Fruit fly (Drosophila melanogaster) whole organism, embryonic: Measurements from ENCODE around the gene CG6126.

Source experiments
- ATbp ChIP-seq: fragments of 200-800 bp; sonication (Bioruptor generic); optimal IDR thresholded peaks from 2 replicates; lab custom pipeline; 2017; ENCODE audit warnings: missing biosample characterization, mild to moderate bottlenecking, missing genetic modification characterization, missing genetic modification reagents
- Adf1 ChIP-seq: fragments of 200-800 bp; sonication (Bioruptor generic); IDR thresholded peaks from 2 replicates; pipeline ENCODE4 v1.3.6; 2022; ENCODE audit warnings: missing biosample characterization, missing genetic modification characterization
- Awh ChIP-seq: fragments of 200-800 bp; sonication (Bioruptor generic); IDR thresholded peaks from 2 replicates; pipeline ENCODE4, ENCODE4 v1.3.6; 2022; ENCODE audit warnings: missing biosample characterization, missing genetic modification characterization
- CG10321 ChIP-seq: fragments of 200-800 bp; sonication (Bioruptor generic); IDR thresholded peaks from 2 replicates; pipeline ENCODE4 v1.3.6; 2022; ENCODE audit warnings: missing biosample characterization, missing genetic modification characterization
- CG11504 ChIP-seq: fragments of 200-800 bp; sonication (Bioruptor generic); optimal IDR thresholded peaks from 3 replicates; lab custom pipeline; 2019; ENCODE audit warnings: missing biosample characterization, mild to moderate bottlenecking, missing genetic modification characterization, moderate library complexity
- CG12769 ChIP-seq: fragments of 200-800 bp; sonication (Bioruptor generic); optimal IDR thresholded peaks from 2 replicates; lab custom pipeline; 2019; ENCODE audit warnings: missing biosample characterization, mild to moderate bottlenecking, missing genetic modification characterization, moderate library complexity
- CG13287 ChIP-seq: fragments of 200-800 bp; sonication (Bioruptor generic); IDR thresholded peaks from 2 replicates; pipeline ENCODE4 v1.3.6; 2022; ENCODE audit warnings: missing biosample characterization, missing genetic modification characterization; ENCODE audit not compliant: partially characterized antibody
- CG13424 ChIP-seq: fragments of 200-800 bp; sonication (Bioruptor generic); optimal IDR thresholded peaks from 2 replicates; lab custom pipeline; 2019; ENCODE audit warnings: missing biosample characterization, mild to moderate bottlenecking, missing genetic modification characterization, moderate library complexity
- CG14441 ChIP-seq: fragments of 200-800 bp; sonication (Bioruptor generic); IDR thresholded peaks from 2 replicates; pipeline ENCODE4 v1.3.6; 2022; ENCODE audit warnings: missing biosample characterization, missing genetic modification characterization
- CG17612 ChIP-seq: fragments of 200-800 bp; sonication (Bioruptor generic); IDR thresholded peaks from 2 replicates; pipeline ENCODE4 v1.3.6; 2022; ENCODE audit warnings: missing biosample characterization, missing genetic modification characterization
- CG17912 ChIP-seq: fragments of 200-800 bp; sonication (Bioruptor generic); optimal IDR thresholded peaks from 2 replicates; lab custom pipeline; 2018; ENCODE audit warnings: missing biosample characterization, mild to moderate bottlenecking, missing genetic modification characterization
- CG2120 ChIP-seq: fragments of 200-800 bp; sonication (Bioruptor generic); optimal IDR thresholded peaks from 3 replicates; lab custom pipeline; 2016; ENCODE audit warnings: missing biosample characterization, missing genetic modification characterization
- CG2202 ChIP-seq: fragments of 200-800 bp; sonication (Bioruptor generic); optimal IDR thresholded peaks from 2 replicates; lab custom pipeline; 2018; ENCODE audit warnings: missing biosample characterization, mild to moderate bottlenecking, missing genetic modification characterization
- CG2712 ChIP-seq: fragments of 200-800 bp; optimal IDR thresholded peaks from 3 replicates; lab custom pipeline; 2019; ENCODE audit warnings: missing biosample characterization, mild to moderate bottlenecking, missing genetic modification characterization, moderate library complexity
- CG31388 ChIP-seq: fragments of 200-800 bp; sonication (Bioruptor generic); optimal IDR thresholded peaks from 2 replicates; lab custom pipeline; 2016; ENCODE audit warnings: missing biosample characterization, missing genetic modification characterization
- CG5180 ChIP-seq: fragments of 200-800 bp; sonication (Bioruptor generic); optimal IDR thresholded peaks from 3 replicates; lab custom pipeline; 2017; ENCODE audit warnings: missing biosample characterization, missing genetic modification characterization, mild to moderate bottlenecking, moderate library complexity, missing genetic modification reagents
- CG5245 ChIP-seq: fragments of 200-800 bp; sonication (Bioruptor generic); optimal IDR thresholded peaks from 3 replicates; lab custom pipeline; 2016; ENCODE audit warnings: missing biosample characterization, missing genetic modification characterization
- CG7556 ChIP-seq: fragments of 200-800 bp; sonication (Bioruptor generic); optimal IDR thresholded peaks from 2 replicates; lab custom pipeline; 2017; ENCODE audit warnings: missing biosample characterization, mild to moderate bottlenecking, missing genetic modification characterization
- CHES-1-like ChIP-seq: fragments of 200-800 bp; sonication (Bioruptor generic); optimal IDR thresholded peaks from 2 replicates; lab custom pipeline; 2016; ENCODE audit warnings: missing biosample characterization, missing genetic modification characterization
- CrebB ChIP-seq: fragments of 200-800 bp; sonication (Bioruptor generic); optimal IDR thresholded peaks from 3 replicates; lab custom pipeline; 2018; ENCODE audit warnings: missing biosample characterization, mild to moderate bottlenecking, missing genetic modification characterization
- Ets97D ChIP-seq: fragments of 200-800 bp; sonication (Bioruptor generic); optimal IDR thresholded peaks from 3 replicates; lab custom pipeline; 2016; ENCODE audit warnings: missing biosample characterization, missing genetic modification characterization
- HLH54F ChIP-seq: fragments of 200-800 bp; sonication (Bioruptor generic); optimal IDR thresholded peaks from 3 replicates; lab custom pipeline; 2016; ENCODE audit warnings: missing biosample characterization, missing genetic modification characterization
- Lim3 ChIP-seq: fragments of 200-800 bp; sonication (Bioruptor generic); IDR thresholded peaks from 2 replicates; pipeline ENCODE4 v1.3.6; 2022; ENCODE audit warnings: missing biosample characterization, missing genetic modification characterization
- Optix ChIP-seq: fragments of 200-800 bp; sonication (Bioruptor generic); IDR thresholded peaks from 3 replicates; pipeline ENCODE4 v1.3.6; 2022; ENCODE audit warnings: missing biosample characterization, missing genetic modification characterization
- Side ChIP-seq: fragments of 200-800 bp; sonication (Bioruptor generic); optimal IDR thresholded peaks from 2 replicates; lab custom pipeline; 2016; ENCODE audit warnings: missing biosample characterization, missing genetic modification characterization
- Vsx1 ChIP-seq: fragments of 200-800 bp; sonication (Bioruptor generic); optimal IDR thresholded peaks from 2 replicates; lab custom pipeline; 2017; ENCODE audit warnings: missing biosample characterization, mild to moderate bottlenecking, missing genetic modification characterization, missing genetic modification reagents
- bsh ChIP-seq, 2 experiments: fragments of 200-800 bp; sonication (Bioruptor generic); optimal IDR thresholded peaks; 2 replicates each; lab custom pipeline; 2017 to 2018; ENCODE audit warnings: mild to moderate bottlenecking in 2 of 2, missing biosample characterization in 2 of 2, missing genetic modification characterization in 2 of 2, moderate library complexity in 1 of 2
- crp ChIP-seq, 2 experiments: fragments of 200-800 bp; sonication (Bioruptor generic); optimal IDR thresholded peaks; 2 replicates in 1 of 2; 3 replicates in 1 of 2; lab custom pipeline; 2017; ENCODE audit warnings: missing biosample characterization in 2 of 2, missing genetic modification characterization in 2 of 2, mild to moderate bottlenecking in 1 of 2, moderate library complexity in 1 of 2
- dan ChIP-seq: fragments of 200-800 bp; sonication (Bioruptor generic); IDR thresholded peaks from 2 replicates; pipeline ENCODE4 v1.3.6; 2022; ENCODE audit warnings: missing biosample characterization, missing genetic modification characterization
- dmrt11E ChIP-seq: fragments of 200-800 bp; sonication (Bioruptor generic); optimal IDR thresholded peaks from 3 replicates; lab custom pipeline; 2018; ENCODE audit warnings: missing biosample characterization, mild to moderate bottlenecking, missing genetic modification characterization, moderate library complexity
- dysf ChIP-seq: fragments of 200-800 bp; sonication (Bioruptor generic); IDR thresholded peaks from 3 replicates; pipeline ENCODE4 v1.3.6; 2022; ENCODE audit warnings: missing biosample characterization, missing genetic modification characterization
- ewg ChIP-seq: fragments of 200-800 bp; sonication (Bioruptor generic); optimal IDR thresholded peaks from 3 replicates; lab custom pipeline; 2017; ENCODE audit warnings: mild to moderate bottlenecking, missing biosample characterization, missing genetic modification reagents, missing genetic modification characterization
- fd3F ChIP-seq: fragments of 200-800 bp; sonication (Bioruptor generic); optimal IDR thresholded peaks from 2 replicates; lab custom pipeline; 2018; ENCODE audit warnings: missing biosample characterization, mild to moderate bottlenecking, missing genetic modification characterization, moderate library complexity
- fd96Cb ChIP-seq: fragments of 200-800 bp; sonication (Bioruptor generic); optimal IDR thresholded peaks from 2 replicates; lab custom pipeline; 2018; ENCODE audit warnings: missing biosample characterization, mild to moderate bottlenecking, missing genetic modification characterization, moderate library complexity
- kni ChIP-seq: fragments of 200-800 bp; sonication (Bioruptor generic); optimal IDR thresholded peaks from 3 replicates; lab custom pipeline; 2017; ENCODE audit warnings: mild to moderate bottlenecking, missing biosample characterization, missing genetic modification reagents, missing genetic modification characterization
- lbe ChIP-seq: fragments of 200-800 bp; sonication (Bioruptor generic); optimal IDR thresholded peaks from 2 replicates; lab custom pipeline; 2016; ENCODE audit warnings: missing biosample characterization, mild to moderate bottlenecking, missing genetic modification characterization
- nmo ChIP-seq: fragments of 200-800 bp; sonication (Bioruptor generic); optimal IDR thresholded peaks from 2 replicates; lab custom pipeline; 2018; ENCODE audit warnings: missing biosample characterization, mild to moderate bottlenecking, missing genetic modification characterization, moderate library complexity
- nom ChIP-seq: fragments of 200-800 bp; sonication (Bioruptor generic); optimal IDR thresholded peaks from 2 replicates; lab custom pipeline; 2017; ENCODE audit warnings: missing biosample characterization, missing genetic modification characterization, mild to moderate bottlenecking, moderate library complexity, missing genetic modification reagents
- onecut ChIP-seq: fragments of 200-800 bp; sonication (Bioruptor generic); IDR thresholded peaks from 2 replicates; pipeline ENCODE4 v1.3.6; 2022; ENCODE audit warnings: missing biosample characterization, missing genetic modification characterization
- org-1 ChIP-seq: fragments of 200-800 bp; sonication (Bioruptor generic); optimal IDR thresholded peaks from 2 replicates; lab custom pipeline; 2017; ENCODE audit warnings: missing biosample characterization, missing genetic modification characterization
- sc ChIP-seq, 3 experiments: fragments of >200 bp in 2 of 3; fragments of 200-800 bp in 1 of 3; sonication (Bioruptor generic) in 1 of 3; optimal IDR thresholded peaks; 2 replicates in 2 of 3; 3 replicates in 1 of 3; lab custom pipeline; 2017; ENCODE audit warnings: mild to moderate bottlenecking in 1 of 3, missing biosample characterization in 1 of 3, missing genetic modification characterization in 1 of 3, missing genetic modification reagents in 1 of 3
- schlank ChIP-seq: fragments of 200-800 bp; sonication (Bioruptor generic); optimal IDR thresholded peaks from 2 replicates; lab custom pipeline; 2018; ENCODE audit warnings: missing biosample characterization, mild to moderate bottlenecking, missing genetic modification characterization
- sna ChIP-seq: fragments of 200-800 bp; sonication (Bioruptor generic); IDR thresholded peaks from 2 replicates; pipeline ENCODE4 v1.3.6; 2022; ENCODE audit warnings: missing biosample characterization, missing genetic modification characterization; ENCODE audit not compliant: partially characterized antibody
- tin ChIP-seq: fragments of 200-800 bp; sonication (Bioruptor generic); optimal IDR thresholded peaks from 3 replicates; lab custom pipeline; 2016; ENCODE audit warnings: missing biosample characterization, missing genetic modification characterization
- twi ChIP-seq: fragments of 200-800 bp; optimal IDR thresholded peaks from 2 replicates; lab custom pipeline; 2019; ENCODE audit warnings: missing biosample characterization, mild to moderate bottlenecking, missing genetic modification characterization, moderate library complexity
- vnd ChIP-seq: fragments of 200-800 bp; sonication (Bioruptor generic); IDR thresholded peaks from 3 replicates; pipeline ENCODE4 v1.3.6; 2022; ENCODE audit warnings: missing biosample characterization, missing genetic modification characterization; ENCODE audit not compliant: partially characterized antibody
- wor ChIP-seq: fragments of 200-800 bp; sonication (Bioruptor generic); IDR thresholded peaks from 2 replicates; pipeline ENCODE4 v1.3.6; 2022; ENCODE audit warnings: missing biosample characterization, missing genetic modification characterization
- zen2 ChIP-seq: fragments of 200-800 bp; sonication (Bioruptor generic); IDR thresholded peaks from 3 replicates; pipeline ENCODE4 v1.3.6; 2022; ENCODE audit warnings: missing biosample characterization, missing genetic modification characterization; ENCODE audit not compliant: partially characterized antibody

The CG6126 gene

dm6 chr3R:16234298-16234697 is 31.4 kb upstream of the CG6126 start (continued):
- TF ChIP-seq CHES-1-like (GFP tag; lab: Kevin White, UChicago) = peak; percentile 30
- TF ChIP-seq CG11504 (tag; lab: Kevin White, UChicago) = no peak
- TF ChIP-seq sna (GFP tag; lab: Robert Waterston, UW) = no peak
- TF ChIP-seq lbe (GFP tag; lab: Kevin White, UChicago) = no peak
- no peak for TF ChIP-seq CG13424
- no peak for TF ChIP-seq Vsx1 (GFP tag; lab: Kevin White, UChicago)
- TF ChIP-seq CG14441 = no peak
- no peak for TF ChIP-seq tin (GFP tag; lab: Kevin White, UChicago)
- TF ChIP-seq schlank (tag; lab: Kevin White, UChicago) = peak; percentile 36
- no peak for TF ChIP-seq Ets97D (GFP tag; lab: Kevin White, UChicago)
- TF ChIP-seq CG12769 = peak; percentile 96
- no peak for TF ChIP-seq CG5245 (GFP tag; lab: Kevin White, UChicago)
- TF ChIP-seq Adf1 (GFP tag; lab: Robert Waterston, UW) = no peak
- no peak for TF ChIP-seq CG10321
- no peak for TF ChIP-seq HLH54F (GFP tag; lab: Kevin White, UChicago)
- TF ChIP-seq zen2 = no peak
- TF ChIP-seq dan (GFP tag; lab: Robert Waterston, UW) = no peak
- peak in 1 of 2 experiments; percentile 28 for TF ChIP-seq crp (GFP tag; optimal IDR thresholded peaks at IDR 0.05; lab: Kevin White, UChicago)
- TF ChIP-seq CG2120 (GFP tag; lab: Kevin White, UChicago) = peak; percentile 1
- TF ChIP-seq Awh (GFP tag; lab: Robert Waterston, UW) = no peak
- TF ChIP-seq sc (optimal IDR thresholded peaks at IDR 0.05; lab: Kevin White, UChicago) = no peak
- no peak for TF ChIP-seq sc (GFP tag; optimal IDR thresholded peaks at IDR 0.05; lab: Kevin White, UChicago)
- peak; percentile 2 for TF ChIP-seq CG5180
- TF ChIP-seq nmo (GFP tag; lab: Kevin White, UChicago) = no peak
- peak; percentile 54 for TF ChIP-seq twi (tag; lab: Kevin White, UChicago)

- TF ChIP-seq wor (GFP tag; lab: Robert Waterston, UW) (no peak), vnd (GFP tag; lab: Robert Waterston, UW) (no peak), dysf (GFP tag; lab: Robert Waterston, UW) (no peak), fd96Cb (tag; lab: Kevin White, UChicago) (no peak), CG2202 (no peak), fd3F (GFP tag; lab: Kevin White, UChicago) (no peak), Lim3 (GFP tag; lab: Robert Waterston, UW) (no peak), dmrt11E (tag; lab: Kevin White, UChicago) (no peak), bsh (GFP tag; optimal IDR thresholded peaks at IDR 0.05; lab: Kevin White, UChicago) (peak in 1 of 2 experiments; percentile 28), kni (no peak), CHES-1-like (GFP tag; lab: Kevin White, UChicago) (no peak), CG5245 (GFP tag; lab: Kevin White, UChicago) (no peak), org-1 (GFP tag; lab: Kevin White, UChicago) (no peak), Optix (GFP tag; lab: Robert Waterston, UW) (no peak), CG5180 (peak; percentile 37), lbe (GFP tag; lab: Kevin White, UChicago) (peak; percentile 25), CG17912 (GFP tag; lab: Kevin White, UChicago) (no peak), CG7556 (no peak), CG2712 (tag; lab: Kevin White, UChicago) (no peak), sc (optimal IDR thresholded peaks at IDR 0.05; lab: Kevin White, UChicago) (no peak), sc (GFP tag; optimal IDR thresholded peaks at IDR 0.05; lab: Kevin White, UChicago) (no peak), ATbp (no peak), CG31388 (GFP tag; lab: Kevin White, UChicago) (no peak), nom (GFP tag; lab: Kevin White, UChicago) (peak; percentile 54), ewg (GFP tag; lab: Kevin White, UChicago) (no peak), Side (GFP tag; lab: Kevin White, UChicago) (no peak), onecut (no peak), CG13287 (GFP tag; lab: Robert Waterston, UW) (no peak), CG17612 (GFP tag; lab: Robert Waterston, UW) (no peak), CrebB (tag; lab: Kevin White, UChicago) (no peak)
These were observed 29.7 kb upstream of the CG6126 start for dm6 chr3R:16232569-16232968.
